Fruit fly (Drosophila melanogaster) whole organism, embryonic: ENCODE results near the gene CG34300.
A peak's percentile ranks its signal among the peaks of the same experiment; 100 is the strongest.

Experiments used
- Adf1 ChIP-seq: fragments of 200-800 bp; sonication (Bioruptor generic); IDR thresholded peaks from 2 replicates; pipeline ENCODE4 v1.3.6; 2022; ENCODE audit warnings: missing biosample characterization, missing genetic modification characterization
- Bgb ChIP-seq: fragments of 200-800 bp; sonication (Bioruptor generic); IDR thresholded peaks from 2 replicates; pipeline ENCODE4 v1.3.6; 2022; ENCODE audit warnings: missing biosample characterization, missing genetic modification characterization; ENCODE audit not compliant: partially characterized antibody
- BtbVII ChIP-seq: fragments of 200-800 bp; sonication (Bioruptor generic); optimal IDR thresholded peaks from 3 replicates; lab custom pipeline; 2017; ENCODE audit warnings: missing biosample characterization, mild to moderate bottlenecking, missing genetic modification characterization
- CG10147 ChIP-seq: fragments of 200-800 bp; sonication (Bioruptor generic); optimal IDR thresholded peaks from 2 replicates; lab custom pipeline; 2019; ENCODE audit warnings: missing biosample characterization, mild to moderate bottlenecking, missing genetic modification characterization, moderate library complexity
- CG11456 ChIP-seq: fragments of 200-800 bp; sonication (Bioruptor generic); IDR thresholded peaks from 3 replicates; pipeline ENCODE4 v1.3.6; 2022; ENCODE audit warnings: missing biosample characterization, missing genetic modification characterization
- CG12104 ChIP-seq: fragments of 200-800 bp; sonication (Bioruptor generic); optimal IDR thresholded peaks from 3 replicates; lab custom pipeline; 2016; ENCODE audit warnings: missing biosample characterization, missing genetic modification characterization
- CG12299 ChIP-seq: fragments of 200-800 bp; sonication (Bioruptor generic); optimal IDR thresholded peaks from 2 replicates; lab custom pipeline; 2018; ENCODE audit warnings: missing biosample characterization, mild to moderate bottlenecking, missing genetic modification characterization
- CG14014 ChIP-seq: fragments of 200-800 bp; sonication (Bioruptor generic); IDR thresholded peaks from 2 replicates; pipeline ENCODE4 v1.3.6; 2022; ENCODE audit warnings: missing biosample characterization, missing genetic modification characterization
- CG15073 ChIP-seq: fragments of 200-800 bp; sonication (Bioruptor generic); optimal IDR thresholded peaks from 2 replicates; lab custom pipeline; 2016; ENCODE audit warnings: missing biosample characterization, missing genetic modification characterization
- CG15269 ChIP-seq: fragments of 200-800 bp; sonication (Bioruptor generic); optimal IDR thresholded peaks from 2 replicates; lab custom pipeline; 2018; ENCODE audit warnings: missing biosample characterization, mild to moderate bottlenecking, missing genetic modification characterization, moderate library complexity
- CG3065 ChIP-seq: fragments of 200-800 bp; sonication (Bioruptor generic); optimal IDR thresholded peaks from 2 replicates; lab custom pipeline; 2016; ENCODE audit warnings: missing biosample characterization, missing genetic modification characterization
- CG31388 ChIP-seq: fragments of 200-800 bp; sonication (Bioruptor generic); optimal IDR thresholded peaks from 2 replicates; lab custom pipeline; 2016; ENCODE audit warnings: missing biosample characterization, missing genetic modification characterization
- CG32532 ChIP-seq: fragments of 200-800 bp; sonication (Bioruptor generic); IDR thresholded peaks from 2 replicates; pipeline ENCODE4 v1.3.6; 2022; ENCODE audit warnings: missing biosample characterization, missing genetic modification characterization
- CG6254 ChIP-seq: fragments of 200-800 bp; sonication (Bioruptor generic); optimal IDR thresholded peaks from 3 replicates; lab custom pipeline; 2017; ENCODE audit warnings: mild to moderate bottlenecking, missing biosample characterization, missing genetic modification reagents, missing genetic modification characterization
- CG6689 ChIP-seq: fragments of 200-800 bp; sonication (Bioruptor generic); IDR thresholded peaks from 2 replicates; pipeline ENCODE4 v1.3.6; 2022; ENCODE audit warnings: missing biosample characterization, missing genetic modification characterization
- CG7839 ChIP-seq: fragments of 200-800 bp; sonication (Bioruptor generic); optimal IDR thresholded peaks from 3 replicates; lab custom pipeline; 2018; ENCODE audit warnings: missing biosample characterization, mild to moderate bottlenecking, missing genetic modification characterization, moderate library complexity
- CG8089 ChIP-seq: fragments of 200-800 bp; sonication (Bioruptor generic); optimal IDR thresholded peaks from 3 replicates; lab custom pipeline; 2016; ENCODE audit warnings: missing biosample characterization, missing genetic modification characterization
- CG8765 ChIP-seq: fragments of 200-800 bp; sonication (Bioruptor generic); IDR thresholded peaks from 2 replicates; pipeline ENCODE4 v1.3.6; 2022; ENCODE audit warnings: missing biosample characterization, missing genetic modification characterization
- Camta ChIP-seq: fragments of 200-800 bp; sonication (Bioruptor generic); optimal IDR thresholded peaks from 2 replicates; lab custom pipeline; 2016; ENCODE audit warnings: missing biosample characterization, missing genetic modification characterization
- D19A ChIP-seq: fragments of 200-800 bp; optimal IDR thresholded peaks from 3 replicates; lab custom pipeline; 2019; ENCODE audit warnings: missing biosample characterization, mild to moderate bottlenecking, missing genetic modification characterization, moderate library complexity
- Dfd ChIP-seq, 2 experiments: fragments of >200 bp; optimal IDR thresholded peaks; 2 replicates each; lab custom pipeline; 2017; ENCODE audit warnings: missing biosample characterization in 2 of 2, missing genetic modification characterization in 2 of 2
- Fer3 ChIP-seq: fragments of 200-800 bp; sonication (Bioruptor generic); optimal IDR thresholded peaks from 2 replicates; lab custom pipeline; 2018; ENCODE audit warnings: missing biosample characterization, mild to moderate bottlenecking, missing genetic modification characterization, moderate library complexity
- HLH54F ChIP-seq: fragments of 200-800 bp; sonication (Bioruptor generic); optimal IDR thresholded peaks from 3 replicates; lab custom pipeline; 2016; ENCODE audit warnings: missing biosample characterization, missing genetic modification characterization
- NFAT ChIP-seq: fragments of 200-800 bp; sonication (Bioruptor generic); IDR thresholded peaks from 2 replicates; pipeline ENCODE4 v1.3.6; 2022; ENCODE audit warnings: missing biosample characterization, missing genetic modification characterization
- Nf-YA ChIP-seq: fragments of 200-800 bp; sonication (Bioruptor generic); IDR thresholded peaks from 2 replicates; pipeline ENCODE4 v1.3.6; 2022; ENCODE audit warnings: missing biosample characterization, missing genetic modification characterization
- PHDP ChIP-seq: fragments of 200-800 bp; sonication (Bioruptor generic); optimal IDR thresholded peaks from 3 replicates; lab custom pipeline; 2018; ENCODE audit warnings: missing biosample characterization, mild to moderate bottlenecking, missing genetic modification characterization, moderate library complexity
- Six4 ChIP-seq: fragments of 200-800 bp; sonication (Bioruptor generic); optimal IDR thresholded peaks from 2 replicates; lab custom pipeline; 2016; ENCODE audit warnings: missing biosample characterization, missing genetic modification characterization
- Usf ChIP-seq: fragments of 200-800 bp; sonication (Bioruptor generic); optimal IDR thresholded peaks from 2 replicates; lab custom pipeline; 2017; ENCODE audit warnings: missing genotype, missing biosample characterization, missing genetic modification characterization
- amos ChIP-seq: fragments of 200-800 bp; sonication (Bioruptor generic); IDR thresholded peaks from 2 replicates; pipeline ENCODE4 v1.3.6; 2022; ENCODE audit warnings: missing biosample characterization, missing genetic modification characterization; ENCODE audit not compliant: partially characterized antibody
- ap ChIP-seq: fragments of 200-800 bp; sonication (Bioruptor generic); IDR thresholded peaks from 2 replicates; pipeline ENCODE4 v1.3.6; 2022; ENCODE audit warnings: missing biosample characterization, missing genetic modification characterization
- bowl ChIP-seq: fragments of 200-800 bp; sonication (Bioruptor generic); IDR thresholded peaks from 2 replicates; pipeline ENCODE4 v1.3.6; 2022; ENCODE audit warnings: missing biosample characterization, missing genetic modification characterization
- btn ChIP-seq: fragments of 200-800 bp; sonication (Bioruptor generic); optimal IDR thresholded peaks from 2 replicates; lab custom pipeline; 2016; ENCODE audit warnings: missing biosample characterization, missing genetic modification characterization
- cato ChIP-seq: fragments of 200-800 bp; sonication (Bioruptor generic); optimal IDR thresholded peaks from 2 replicates; lab custom pipeline; 2016; ENCODE audit warnings: missing biosample characterization, missing genetic modification characterization, borderline replicate concordance
- da ChIP-seq: fragments of 200-800 bp; sonication (Bioruptor generic); optimal IDR thresholded peaks from 2 replicates; lab custom pipeline; 2016; ENCODE audit warnings: missing biosample characterization, missing genetic modification characterization
- dati ChIP-seq: fragments of 200-800 bp; sonication (Bioruptor generic); IDR thresholded peaks from 2 replicates; pipeline ENCODE4 v1.3.6; 2022; ENCODE audit warnings: missing biosample characterization, missing genetic modification characterization
- ems ChIP-seq: fragments of 200-800 bp; sonication (Bioruptor generic); optimal IDR thresholded peaks from 3 replicates; lab custom pipeline; 2016; ENCODE audit warnings: missing biosample characterization, missing genetic modification characterization
- eve ChIP-seq, 2 experiments: fragments of >200 bp; optimal IDR thresholded peaks; 2 replicates each; lab custom pipeline; 2017; ENCODE audit warnings: missing biosample characterization in 2 of 2, missing genetic modification characterization in 2 of 2
- fd3F ChIP-seq: fragments of 200-800 bp; sonication (Bioruptor generic); optimal IDR thresholded peaks from 2 replicates; lab custom pipeline; 2018; ENCODE audit warnings: missing biosample characterization, mild to moderate bottlenecking, missing genetic modification characterization, moderate library complexity
- gsb ChIP-seq: fragments of 200-800 bp; sonication (Bioruptor generic); IDR thresholded peaks from 2 replicates; pipeline ENCODE4 v1.3.6; 2022; ENCODE audit warnings: missing biosample characterization, missing genetic modification characterization
- gsb-n ChIP-seq: fragments of 200-800 bp; sonication (Bioruptor generic); optimal IDR thresholded peaks from 3 replicates; lab custom pipeline; 2018; ENCODE audit warnings: missing biosample characterization, mild to moderate bottlenecking, missing genetic modification characterization
- hb ChIP-seq: fragments of 200-800 bp; sonication (Bioruptor generic); IDR thresholded peaks from 3 replicates; pipeline ENCODE4 v1.3.6; 2022; ENCODE audit warnings: missing biosample characterization, missing genetic modification characterization; ENCODE audit not compliant: partially characterized antibody
- jing ChIP-seq: fragments of 200-800 bp; sonication (Bioruptor generic); optimal IDR thresholded peaks from 2 replicates; lab custom pipeline; 2018; ENCODE audit warnings: missing biosample characterization, mild to moderate bottlenecking, missing genetic modification characterization
- nerfin-2 ChIP-seq: fragments of 200-800 bp; sonication (Bioruptor generic); IDR thresholded peaks from 2 replicates; pipeline ENCODE4 v1.3.6; 2022; ENCODE audit warnings: missing biosample characterization, missing genetic modification characterization; ENCODE audit not compliant: partially characterized antibody
- p53 ChIP-seq: fragments of 200-800 bp; sonication (Bioruptor generic); optimal IDR thresholded peaks from 2 replicates; lab custom pipeline; 2016; ENCODE audit warnings: missing biosample characterization, missing genetic modification characterization
- pzg ChIP-seq: fragments of 200-800 bp; sonication (Bioruptor generic); optimal IDR thresholded peaks from 3 replicates; lab custom pipeline; 2018; ENCODE audit warnings: missing biosample characterization, mild to moderate bottlenecking, missing genetic modification characterization, moderate library complexity
- schlank ChIP-seq: fragments of 200-800 bp; sonication (Bioruptor generic); optimal IDR thresholded peaks from 2 replicates; lab custom pipeline; 2018; ENCODE audit warnings: missing biosample characterization, mild to moderate bottlenecking, missing genetic modification characterization
- shn ChIP-seq: fragments of 200-800 bp; sonication (Bioruptor generic); optimal IDR thresholded peaks from 3 replicates; lab custom pipeline; 2016; ENCODE audit warnings: missing biosample characterization, missing genetic modification characterization
- sr ChIP-seq: fragments of 200-800 bp; sonication (Bioruptor generic); IDR thresholded peaks from 3 replicates; pipeline ENCODE4 v1.3.6; 2022; ENCODE audit warnings: missing biosample characterization, missing genetic modification characterization
- stc ChIP-seq: fragments of 200-800 bp; sonication (Bioruptor generic); IDR thresholded peaks from 2 replicates; pipeline ENCODE4 v1.3.6; 2022; ENCODE audit warnings: missing biosample characterization, missing genetic modification characterization
- tna ChIP-seq: fragments of 200-800 bp; sonication (Bioruptor generic); IDR thresholded peaks from 2 replicates; pipeline ENCODE4 v1.3.6; 2022; ENCODE audit warnings: missing biosample characterization, missing genetic modification characterization; ENCODE audit not compliant: partially characterized antibody
- vvl ChIP-seq: fragments of 200-800 bp; sonication (Bioruptor generic); IDR thresholded peaks from 2 replicates; pipeline ENCODE4 v1.3.6; 2022; ENCODE audit warnings: missing biosample characterization, missing genetic modification characterization

The CG34300 gene

dm6 chr3R:30296035-30296434 is 10.4 kb downstream of the CG34300 start (continued):
- TF ChIP-seq CG7839 (peak; percentile 63), vvl (GFP tag; lab: Robert Waterston, UW) (peak; percentile 94), da (GFP tag; lab: Kevin White, UChicago) (no peak), btn (GFP tag; lab: Kevin White, UChicago) (no peak), Usf (GFP tag; lab: Kevin White, UChicago) (peak; percentile 33), nerfin-2 (GFP tag; lab: Robert Waterston, UW) (no peak; the same call in 1 of the 2 replicates), CG8089 (GFP tag; lab: Kevin White, UChicago) (no peak), p53 (GFP tag; lab: Kevin White, UChicago) (no peak), Nf-YA (GFP tag; lab: Robert Waterston, UW) (peak; percentile 74; the same call in 1 of the 2 replicates), BtbVII (GFP tag; lab: Kevin White, UChicago) (peak; percentile 63), Camta (GFP tag; lab: Kevin White, UChicago) (peak; percentile 50), stc (GFP tag; lab: Robert Waterston, UW) (peak; percentile 89), CG12104 (peak; percentile 45), CG31388 (GFP tag; lab: Kevin White, UChicago) (peak; percentile 63), sr (GFP tag; lab: Robert Waterston, UW) (peak; percentile 56; the same call in 1 of the 3 replicates), cato (GFP tag; lab: Kevin White, UChicago) (peak; percentile 76), pzg (GFP tag; lab: Kevin White, UChicago) (no peak), CG14014 (GFP tag; lab: Robert Waterston, UW) (peak; percentile 85), CG12299 (peak; percentile 24), jing (GFP tag; lab: Kevin White, UChicago) (peak; percentile 78), amos (GFP tag; lab: Robert Waterston, UW) (no peak), CG10147 (peak; percentile 51), dati (GFP tag; lab: Robert Waterston, UW) (peak; percentile 65), Bgb (GFP tag; lab: Robert Waterston, UW) (no peak), shn (GFP tag; lab: Kevin White, UChicago) (no peak), CG32532 (peak; percentile 77), fd3F (GFP tag; lab: Kevin White, UChicago) (peak; percentile 57), CG3065 (GFP tag; lab: Kevin White, UChicago) (peak; percentile 71), CG6254 (GFP tag; lab: Kevin White, UChicago) (peak; percentile 71), ap (peak; percentile 73), NFAT (GFP tag; lab: Robert Waterston, UW) (peak; percentile 73), HLH54F (GFP tag; lab: Kevin White, UChicago) (peak; percentile 1), bowl (GFP tag; lab: Robert Waterston, UW) (peak; percentile 29; the same call in 1 of the 2 replicates), Dfd (GFP tag; optimal IDR thresholded peaks at IDR 0.05; lab: Kevin White, UChicago) (no peak), gsb (GFP tag; lab: Robert Waterston, UW) (peak; percentile 47), D19A (tag; lab: Kevin White, UChicago) (peak; percentile 67), schlank (tag; lab: Kevin White, UChicago) (peak; percentile 16), CG8765 (GFP tag; lab: Robert Waterston, UW) (peak; percentile 80; the same call in 1 of the 2 replicates), Fer3 (peak; percentile 37), Adf1 (GFP tag; lab: Robert Waterston, UW) (0 out of 2 replicates have a peak, but pooled peaks have one; percentile 32), eve (GFP tag; optimal IDR thresholded peaks at IDR 0.05; lab: Kevin White, UChicago) (peak in 1 of 2 experiments; percentile 62), CG15073 (GFP tag; lab: Kevin White, UChicago) (peak; percentile 14), PHDP (tag; lab: Kevin White, UChicago) (peak; percentile 79), Six4 (GFP tag; lab: Kevin White, UChicago) (peak; percentile 64), CG6689 (GFP tag; lab: Robert Waterston, UW) (peak; percentile 91), hb (no peak), CG11456 (GFP tag; lab: Robert Waterston, UW) (peak; percentile 79; the same call in 2 of the 3 replicates), tna (GFP tag; lab: Robert Waterston, UW) (no peak), gsb-n (tag; lab: Kevin White, UChicago) (peak; percentile 75), CG15269 (tag; lab: Kevin White, UChicago) (peak; percentile 84), ems (GFP tag; lab: Kevin White, UChicago) (peak; percentile 58)
